Fruit fly (Drosophila melanogaster) S2 (cell line): ENCODE results near the gene CG7523.

Experiments
- CG8478 ChIP-seq: fragments of >200 bp; optimal IDR thresholded peaks from 2 replicates; lab custom pipeline; 2018
- CTCF ChIP-seq, 2 experiments: fragments of >200 bp; optimal IDR thresholded peaks; 2 replicates each; lab custom pipeline; 2018

DNA sequence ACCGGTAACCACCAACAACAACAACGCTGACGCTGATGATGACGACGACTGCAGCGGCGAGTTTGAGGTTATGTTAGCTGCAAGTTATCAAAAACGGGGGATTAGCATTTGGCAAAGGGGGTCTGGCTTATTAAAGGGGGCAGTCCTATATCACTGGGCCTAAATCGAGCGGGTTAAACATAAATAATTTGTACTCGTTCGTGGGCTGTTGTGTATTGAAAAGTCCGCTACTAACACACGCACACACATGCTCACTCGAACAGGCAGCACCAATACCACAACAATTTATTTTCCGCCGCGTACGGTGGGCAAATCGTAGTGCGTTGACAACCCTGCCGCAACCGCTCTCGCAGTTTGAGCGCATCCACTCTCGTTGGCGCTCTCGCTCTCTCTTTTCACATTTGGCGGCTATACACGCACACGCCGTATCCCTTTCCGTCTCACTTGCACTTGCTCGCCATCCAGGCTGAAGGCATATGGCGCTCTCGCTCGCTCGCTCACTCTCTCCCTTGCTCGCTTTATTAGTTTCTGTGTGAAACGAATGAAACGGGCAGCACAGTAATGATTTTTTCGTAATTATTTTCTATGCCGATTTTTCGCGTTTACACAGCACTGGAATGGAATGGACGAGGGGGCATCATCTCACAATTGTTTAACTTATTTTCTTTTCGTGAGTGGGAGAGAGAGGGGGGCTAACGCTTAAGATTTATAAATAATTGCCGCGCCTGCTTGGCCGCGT lies 46.3 kb upstream of the CG7523 start:
- TF ChIP-seq CTCF (optimal IDR thresholded peaks at IDR 0.05; lab: Kevin White, UChicago) (peak; percentile 24 to 41), CG8478 (no peak)
